Worm (Caenorhabditis elegans): ENCODE results near the gene yap-1.

DNA sequence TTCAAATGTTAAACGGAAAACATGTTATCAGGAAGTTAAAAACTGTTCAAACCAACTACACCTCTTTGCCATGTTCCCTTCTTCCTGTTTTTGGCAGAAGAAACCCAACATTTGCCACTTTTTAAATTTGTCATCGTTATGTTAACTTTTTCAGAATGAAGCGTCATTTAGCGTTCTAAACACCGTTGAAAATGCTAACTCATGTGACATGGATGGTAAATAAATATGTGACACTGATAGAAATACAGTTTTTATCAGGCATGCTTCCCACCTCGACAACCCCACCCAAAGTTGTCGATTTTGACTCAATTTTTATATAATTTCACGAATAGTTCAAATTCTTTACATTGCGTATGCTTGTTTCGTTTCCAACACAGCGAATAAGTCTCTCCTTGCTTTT is 4.4 kb upstream of the yap-1 start:
- TF ChIP-seq ceh-82 (tag; optimal IDR thresholded peaks at IDR 0.05) (no peak), dpl-1 (GFP tag; optimal IDR thresholded peaks at IDR 0.05) (no peak)
